Worm (Caenorhabditis elegans) whole organism, dauer: ENCODE data around the gene C02F5.5.

Source experiments
- unc-62 ChIP-seq: sonication (generic microtip); optimal IDR thresholded peaks from 2 replicates; lab custom pipeline; 2017; ENCODE audit warnings: missing biosample characterization, missing genetic modification reagents, missing genetic modification characterization

Gene C02F5.5

ce11 chrIII:8268296-8268695 is 32.3 kb downstream of the C02F5.5 start, which contains the start of the genes F09G8.7 and crn-7:
Gene F09G8.7 (minus strand): TSS chrIII:8268355.
Gene crn-7 (plus strand): TSS chrIII:8268531.
- no peak for TF ChIP-seq unc-62 (GFP tag; lab: Kevin White, UChicago)

DNA sequence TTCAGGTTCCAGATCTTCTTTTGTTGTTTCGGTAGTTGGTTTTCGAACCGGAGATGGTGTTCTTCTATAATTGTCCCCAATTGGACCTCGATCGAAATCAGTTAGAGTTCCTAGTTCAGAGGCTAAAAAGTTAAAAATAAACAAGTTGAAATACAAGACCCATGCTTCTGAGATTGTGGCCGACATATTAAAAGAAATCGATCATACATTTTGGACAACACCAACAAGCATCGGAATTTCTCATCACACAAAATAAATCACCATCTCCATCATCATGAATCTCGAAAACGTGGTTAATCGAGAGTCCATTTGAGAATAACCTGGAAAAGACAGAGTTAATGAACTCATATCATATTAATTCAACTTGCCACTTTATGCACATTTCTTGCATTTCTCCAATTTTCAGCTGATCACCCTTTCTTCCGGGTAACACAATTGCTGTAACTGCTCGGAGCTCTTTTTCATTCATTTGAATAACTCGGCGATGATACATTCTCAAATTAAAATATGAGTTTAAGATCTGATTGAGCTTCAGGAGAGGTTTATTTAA is 35.8 kb downstream of the C02F5.5 start, which contains the start of the genes mps-4 and F09G8.10:
TSS of gene mps-4 (minus strand) at position 101 of the 550 bp plus-strand sequence.
TSS of gene F09G8.10 (minus strand) at position 500 of the 550 bp plus-strand sequence.
- no peak for TF ChIP-seq unc-62 (GFP tag; lab: Kevin White, UChicago)

DNA sequence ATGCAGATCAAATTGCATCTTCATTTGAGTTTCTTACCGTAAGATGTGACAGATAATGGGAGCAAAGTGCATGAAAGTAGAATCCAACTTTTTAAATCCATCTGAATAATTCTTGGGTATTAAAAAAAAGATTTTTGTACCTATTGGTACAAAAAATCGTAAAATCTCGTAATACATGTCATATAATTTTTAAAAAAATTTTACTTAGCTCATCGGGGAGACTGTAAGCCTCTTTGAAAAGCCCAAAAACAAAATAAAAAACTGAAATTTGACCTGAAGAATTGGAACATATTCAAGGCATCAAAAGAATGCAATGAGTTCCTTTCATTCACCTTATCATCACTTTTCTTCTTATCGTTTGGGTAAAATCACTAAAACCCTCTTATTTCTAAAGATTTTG is 39.9 kb downstream of the C02F5.5 start, which contains the start of gene clec-160:
TSS of gene clec-160 (minus strand) at position 101 of the 400 bp plus-strand sequence.
- no peak for TF ChIP-seq unc-62 (GFP tag; lab: Kevin White, UChicago)

DNA sequence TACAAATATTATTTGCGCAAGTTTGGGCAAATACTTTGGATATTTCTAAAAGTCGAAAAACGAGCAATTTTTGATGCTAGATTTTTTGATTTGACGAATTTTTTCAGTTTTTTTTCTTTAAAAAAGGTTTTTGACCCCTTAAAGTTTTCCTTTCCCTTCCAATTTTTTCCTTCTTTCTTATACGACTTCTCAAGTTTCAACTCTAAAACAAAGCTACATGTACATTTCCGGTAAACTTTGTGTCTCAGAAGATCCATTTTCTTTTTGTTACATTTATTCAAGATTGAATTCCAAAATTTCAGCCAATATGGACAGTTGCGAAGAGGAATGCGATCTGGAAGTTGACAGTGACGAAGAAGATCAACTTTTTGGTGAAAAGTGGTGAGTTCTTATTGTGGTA is 42.8 kb downstream of the C02F5.5 start, which contains the start of gene mig-10:
TSS of gene mig-10 (plus strand) at position 301 of the 400 bp plus-strand sequence.
- no peak for TF ChIP-seq unc-62 (GFP tag; lab: Kevin White, UChicago)

DNA sequence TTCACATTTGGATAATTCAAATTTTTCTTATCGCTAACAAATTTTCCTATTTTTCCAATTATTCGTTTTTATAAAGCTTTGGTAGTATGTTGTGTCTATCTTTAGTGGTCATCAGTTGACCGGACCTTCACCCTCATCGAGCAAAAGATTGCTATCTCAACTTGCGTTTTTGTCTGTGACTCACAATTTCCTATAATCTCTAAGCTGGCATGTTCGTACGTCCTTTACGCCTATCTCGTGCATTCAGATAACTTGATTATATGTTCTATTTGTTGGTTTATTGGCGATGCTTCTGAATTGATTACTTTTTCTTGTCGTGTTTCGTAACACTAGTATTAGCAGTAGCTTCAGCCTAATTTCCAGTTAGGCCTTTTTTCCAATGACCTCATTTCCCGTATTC is 43.6 kb downstream of the C02F5.5 start:
- TF ChIP-seq unc-62 (GFP tag; lab: Kevin White, UChicago) = no peak

DNA sequence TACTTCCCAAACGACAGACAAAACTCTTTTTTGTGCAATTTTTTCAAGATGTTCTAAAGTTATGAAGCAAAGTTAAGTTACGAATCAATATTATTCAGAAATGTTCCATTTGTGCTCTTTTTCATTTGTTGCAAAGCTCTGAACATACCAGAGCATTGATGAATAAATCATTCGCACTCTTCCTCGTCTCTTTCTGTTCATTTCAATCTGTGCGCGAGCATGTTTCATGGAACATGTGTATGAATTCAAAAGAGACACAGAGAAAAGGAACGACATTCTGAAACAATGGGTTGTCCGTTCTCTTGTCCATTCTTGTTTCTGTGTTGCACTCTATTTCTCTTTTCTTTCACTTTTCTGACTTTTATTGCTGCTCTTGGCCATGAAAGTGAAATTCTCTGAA is 44.4 kb downstream of the C02F5.5 start:
- TF ChIP-seq unc-62 (GFP tag; lab: Kevin White, UChicago) = no peak

- no peak for TF ChIP-seq unc-62 (GFP tag; lab: Kevin White, UChicago)
These were observed 45.3 kb downstream of the C02F5.5 start for ce11 chrIII:8281310-8281709.

DNA sequence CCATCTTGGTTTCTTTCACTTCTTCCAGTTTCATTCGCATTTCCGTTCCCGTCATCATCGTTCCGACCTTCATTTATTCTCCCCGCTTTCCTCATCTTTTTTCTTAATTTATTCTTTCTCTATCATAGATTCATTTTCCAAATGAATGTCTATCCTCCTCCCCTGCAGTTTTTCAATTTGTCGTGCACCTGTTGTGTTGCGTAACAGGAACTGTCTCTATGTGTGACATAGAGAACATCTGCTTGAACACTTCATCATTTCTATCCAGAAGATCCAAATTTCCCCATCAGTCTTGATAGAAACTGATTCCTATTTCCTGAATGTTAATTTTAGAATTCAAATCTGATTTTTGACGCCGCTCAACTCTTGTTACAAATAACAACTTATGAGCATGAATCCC is 47.5 kb downstream of the C02F5.5 start:
- TF ChIP-seq unc-62 (GFP tag; lab: Kevin White, UChicago) = no peak

- TF ChIP-seq unc-62 (GFP tag; lab: Kevin White, UChicago) = no peak
These were observed 50.0 kb downstream of the C02F5.5 start for ce11 chrIII:8286003-8286402.
